Fruit fly (Drosophila melanogaster) whole organism, adult: ENCODE results near the gene CG6026.

ENCODE experiments used
- CG11617 ChIP-seq: fragments of 200-800 bp; sonication (Bioruptor generic); optimal IDR thresholded peaks from 2 replicates; lab custom pipeline; 2017; ENCODE audit warnings: mild to moderate bottlenecking, missing biosample characterization, missing genetic modification reagents, missing genetic modification characterization
- CG12768 ChIP-seq: fragments of 200-800 bp; sonication (Bioruptor generic); optimal IDR thresholded peaks from 2 replicates; lab custom pipeline; 2017; ENCODE audit warnings: missing biosample characterization, missing genetic modification characterization, mild to moderate bottlenecking, moderate library complexity, missing genetic modification reagents
- CG14711 ChIP-seq: fragments of 200-800 bp; sonication (Bioruptor generic); optimal IDR thresholded peaks from 2 replicates; lab custom pipeline; 2018; ENCODE audit warnings: missing biosample characterization, mild to moderate bottlenecking, missing genetic modification characterization, moderate library complexity
- CG1620 ChIP-seq: fragments of 200-800 bp; sonication (Bioruptor generic); optimal IDR thresholded peaks from 2 replicates; lab custom pipeline; 2016; ENCODE audit warnings: missing biosample characterization, missing genetic modification characterization
- CG33017 ChIP-seq: fragments of 200-800 bp; sonication (Bioruptor generic); optimal IDR thresholded peaks from 2 replicates; lab custom pipeline; 2018; ENCODE audit warnings: missing biosample characterization, mild to moderate bottlenecking, missing genetic modification characterization, moderate library complexity
- CG5204 ChIP-seq: fragments of 200-800 bp; sonication (Bioruptor generic); optimal IDR thresholded peaks from 2 replicates; lab custom pipeline; 2016; ENCODE audit warnings: missing biosample characterization, missing genetic modification characterization
- CG7045 ChIP-seq: fragments of 200-800 bp; sonication (Bioruptor generic); optimal IDR thresholded peaks from 2 replicates; lab custom pipeline; 2017; ENCODE audit warnings: missing biosample characterization, mild to moderate bottlenecking, missing genetic modification characterization
- CG7101 ChIP-seq: fragments of 200-800 bp; sonication (Bioruptor generic); optimal IDR thresholded peaks from 2 replicates; lab custom pipeline; 2018; ENCODE audit warnings: missing biosample characterization, mild to moderate bottlenecking, missing genetic modification characterization, moderate library complexity
- Clk ChIP-seq: fragments of 200-800 bp; sonication (Bioruptor generic); optimal IDR thresholded peaks from 2 replicates; lab custom pipeline; 2017; ENCODE audit warnings: missing biosample characterization, missing genetic modification characterization
- Crg-1 ChIP-seq: fragments of 200-800 bp; sonication (Bioruptor generic); optimal IDR thresholded peaks from 2 replicates; lab custom pipeline; 2016; ENCODE audit warnings: missing biosample characterization, missing genetic modification characterization
- Hr96 ChIP-seq: fragments of 200-800 bp; sonication (Bioruptor generic); optimal IDR thresholded peaks from 2 replicates; lab custom pipeline; 2016; ENCODE audit warnings: missing biosample characterization, missing genetic modification characterization
- Mnt ChIP-seq: fragments of 200-800 bp; sonication (Bioruptor generic); optimal IDR thresholded peaks from 2 replicates; lab custom pipeline; 2016; ENCODE audit warnings: missing biosample characterization, mild to moderate bottlenecking, missing genetic modification characterization
- bab1 ChIP-seq: fragments of 200-800 bp; sonication (Bioruptor generic); optimal IDR thresholded peaks from 3 replicates; lab custom pipeline; 2019; ENCODE audit warnings: missing biosample characterization, mild to moderate bottlenecking, missing genetic modification characterization, moderate library complexity
- cic ChIP-seq: fragments of 200-800 bp; sonication (Bioruptor generic); optimal IDR thresholded peaks from 2 replicates; lab custom pipeline; 2017; ENCODE audit warnings: missing biosample characterization, mild to moderate bottlenecking, missing genetic modification characterization, moderate library complexity
- cnc ChIP-seq, 2 experiments: fragments of >200 bp; optimal IDR thresholded peaks; 2 replicates each; lab custom pipeline; 2017
- kay ChIP-seq: fragments of 200-800 bp; sonication (Bioruptor generic); peaks from one replicate; lab custom pipeline; 2016; ENCODE audit warnings: missing biosample characterization, missing genetic modification characterization, borderline replicate concordance
- ovo ChIP-seq: fragments of 200-800 bp; sonication (Bioruptor generic); optimal IDR thresholded peaks from 2 replicates; lab custom pipeline; 2016; ENCODE audit warnings: missing biosample characterization, missing genetic modification characterization
- pad ChIP-seq: fragments of 200-800 bp; sonication (Bioruptor generic); optimal IDR thresholded peaks from 3 replicates; lab custom pipeline; 2017; ENCODE audit warnings: missing biosample characterization, missing genetic modification characterization, mild to moderate bottlenecking, moderate library complexity, missing genetic modification reagents
- tj ChIP-seq: fragments of 200-800 bp; sonication (Bioruptor generic); optimal IDR thresholded peaks from 3 replicates; lab custom pipeline; 2017; ENCODE audit warnings: missing biosample characterization, mild to moderate bottlenecking, missing genetic modification characterization, moderate library complexity
- toe ChIP-seq: fragments of 200-800 bp; sonication (Bioruptor generic); optimal IDR thresholded peaks from 2 replicates; lab custom pipeline; 2016; ENCODE audit warnings: missing biosample characterization, missing genetic modification characterization

Gene CG6026

DNA sequence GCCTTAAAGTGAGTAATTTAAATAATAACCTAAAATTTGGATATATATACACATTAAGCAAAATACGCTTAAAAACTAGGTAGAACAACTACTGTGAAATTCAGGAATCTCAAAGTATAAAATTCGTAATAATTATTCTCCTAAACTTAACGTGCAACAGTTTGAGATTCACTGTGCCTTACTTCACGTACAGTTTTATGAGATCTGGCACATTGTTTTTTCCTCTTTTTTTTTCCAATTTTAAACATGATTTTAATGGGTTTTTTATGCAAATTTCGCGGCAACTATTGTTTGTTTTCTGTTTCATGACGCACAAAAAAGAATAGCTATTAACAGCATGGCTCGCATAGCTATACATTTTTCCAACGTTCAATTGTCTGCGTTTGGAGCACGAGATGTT, 21.5 kb upstream of the CG6026 start:
- no peak for TF ChIP-seq CG33017
- TF ChIP-seq CG14711 (tag; lab: Kevin White, UChicago): no peak
- TF ChIP-seq CG11617 (GFP tag; lab: Kevin White, UChicago): no peak
- TF ChIP-seq Hr96 (GFP tag; lab: Kevin White, UChicago): no peak
- no peak for TF ChIP-seq Crg-1
- TF ChIP-seq Mnt (GFP tag; lab: Kevin White, UChicago): no peak
- TF ChIP-seq cic (GFP tag; lab: Kevin White, UChicago): no peak
- no peak for TF ChIP-seq CG7101 (tag; lab: Kevin White, UChicago)
- TF ChIP-seq CG5204 (GFP tag; lab: Kevin White, UChicago): no peak
- TF ChIP-seq toe (GFP tag; lab: Kevin White, UChicago): no peak
- TF ChIP-seq CG7045: no peak
- no peak for TF ChIP-seq CG1620 (GFP tag; lab: Kevin White, UChicago)

dm6 chr3R:19014027-19014426, 19.3 kb upstream of the CG6026 start:
- TF ChIP-seq Mnt (GFP tag; lab: Kevin White, UChicago) (no peak), Clk (GFP tag; lab: Kevin White, UChicago) (no peak), pad (GFP tag; lab: Kevin White, UChicago) (no peak), ovo (GFP tag; lab: Kevin White, UChicago) (no peak), CG1620 (GFP tag; lab: Kevin White, UChicago) (no peak), cic (GFP tag; lab: Kevin White, UChicago) (no peak), CG12768 (GFP tag; lab: Kevin White, UChicago) (no peak), CG7101 (tag; lab: Kevin White, UChicago) (no peak), cnc (optimal IDR thresholded peaks at IDR 0.05; lab: Kevin White, UChicago) (no peak), CG5204 (GFP tag; lab: Kevin White, UChicago) (no peak), CG14711 (tag; lab: Kevin White, UChicago) (no peak), CG7045 (no peak), tj (GFP tag; lab: Kevin White, UChicago) (no peak), CG33017 (no peak), bab1 (GFP tag; lab: Kevin White, UChicago) (no peak), kay (GFP tag; lab: Kevin White, UChicago) (no peak), CG11617 (GFP tag; lab: Kevin White, UChicago) (no peak), Crg-1 (no peak)

- TF ChIP-seq Clk (GFP tag; lab: Kevin White, UChicago): no peak
- TF ChIP-seq CG14711 (tag; lab: Kevin White, UChicago): peak; percentile 42
- TF ChIP-seq Mnt (GFP tag; lab: Kevin White, UChicago): no peak
- TF ChIP-seq CG11617 (GFP tag; lab: Kevin White, UChicago): no peak
- TF ChIP-seq CG33017: peak; percentile 37
- no peak for TF ChIP-seq kay (GFP tag; lab: Kevin White, UChicago)
- no peak for TF ChIP-seq CG5204 (GFP tag; lab: Kevin White, UChicago)
- TF ChIP-seq Hr96 (GFP tag; lab: Kevin White, UChicago): no peak
- no peak for TF ChIP-seq CG1620 (GFP tag; lab: Kevin White, UChicago)
- TF ChIP-seq bab1 (GFP tag; lab: Kevin White, UChicago): peak; percentile 25
- TF ChIP-seq toe (GFP tag; lab: Kevin White, UChicago): no peak
- TF ChIP-seq CG7101 (tag; lab: Kevin White, UChicago): peak; percentile 48
- TF ChIP-seq tj (GFP tag; lab: Kevin White, UChicago): peak; percentile 98
- no peak for TF ChIP-seq ovo (GFP tag; lab: Kevin White, UChicago)
- no peak for TF ChIP-seq CG7045
- TF ChIP-seq Crg-1: no peak
- TF ChIP-seq CG12768 (GFP tag; lab: Kevin White, UChicago): no peak
- TF ChIP-seq cic (GFP tag; lab: Kevin White, UChicago): no peak
- no peak for TF ChIP-seq cnc (optimal IDR thresholded peaks at IDR 0.05; lab: Kevin White, UChicago)
- TF ChIP-seq pad (GFP tag; lab: Kevin White, UChicago): no peak
Measured at dm6 chr3R:19014742-19015422, 18.5 kb upstream of the CG6026 start.

DNA sequence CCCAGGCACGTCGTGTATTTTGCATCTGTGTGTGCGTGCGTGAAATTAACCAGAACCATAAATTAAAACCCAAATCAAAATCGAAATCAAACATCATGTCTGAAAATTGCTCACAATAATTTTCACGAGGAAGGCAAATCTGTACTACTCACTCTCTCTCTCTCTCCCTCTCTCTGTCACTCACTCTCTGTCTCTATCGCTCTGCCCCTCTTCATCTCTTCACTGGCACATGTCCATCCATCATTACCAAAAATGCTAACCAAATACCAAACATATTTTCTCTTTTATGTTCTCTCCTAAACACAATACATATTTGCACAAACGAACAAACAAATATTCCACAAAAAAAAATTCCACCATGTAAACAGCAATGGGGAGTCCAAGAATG, 17.9 kb upstream of the CG6026 start:
- TF ChIP-seq cnc (optimal IDR thresholded peaks at IDR 0.05; lab: Kevin White, UChicago): no peak
- TF ChIP-seq bab1 (GFP tag; lab: Kevin White, UChicago): no peak

dm6 chr3R:19017318-19018043, 15.9 kb upstream of the CG6026 start:
- TF ChIP-seq CG1620 (GFP tag; lab: Kevin White, UChicago): no peak
- TF ChIP-seq pad (GFP tag; lab: Kevin White, UChicago): peak; percentile 82
- no peak for TF ChIP-seq CG14711 (tag; lab: Kevin White, UChicago)
- TF ChIP-seq CG7045: no peak
- no peak for TF ChIP-seq CG11617 (GFP tag; lab: Kevin White, UChicago)
- no peak for TF ChIP-seq bab1 (GFP tag; lab: Kevin White, UChicago)
- TF ChIP-seq cic (GFP tag; lab: Kevin White, UChicago): peak; percentile 13
- TF ChIP-seq ovo (GFP tag; lab: Kevin White, UChicago): no peak
- TF ChIP-seq tj (GFP tag; lab: Kevin White, UChicago): no peak
- TF ChIP-seq CG5204 (GFP tag; lab: Kevin White, UChicago): no peak
- no peak for TF ChIP-seq cnc (optimal IDR thresholded peaks at IDR 0.05; lab: Kevin White, UChicago)
- no peak for TF ChIP-seq CG12768 (GFP tag; lab: Kevin White, UChicago)
- no peak for TF ChIP-seq Crg-1
- TF ChIP-seq kay (GFP tag; lab: Kevin White, UChicago): no peak
- no peak for TF ChIP-seq toe (GFP tag; lab: Kevin White, UChicago)
